Worm (Caenorhabditis elegans) whole organism, L3 larva: ENCODE results near the gene ceh-87.
A peak's percentile ranks its signal among the peaks of the same experiment; 100 is the strongest.
"Not testable (repeated sequence)": the region's sequence is repeated elsewhere in the genome, so short reads cannot be mapped to it uniquely, and the experiment has no call there.

Experiments
- R02D3.7 ChIP-seq: fragments of 150-350 bp; optimal IDR thresholded peaks from 2 replicates; lab custom pipeline; 2014; ENCODE audit warnings: missing biosample characterization, missing genetic modification characterization
- aly-2 ChIP-seq: fragments of 150-350 bp; optimal IDR thresholded peaks from 2 replicates; lab custom pipeline; 2014; ENCODE audit warnings: missing biosample characterization, missing genetic modification characterization
- ama-1 ChIP-seq: fragments of 150-350 bp; optimal IDR thresholded peaks from 2 replicates; lab custom pipeline; 2018
- ceh-16 ChIP-seq: sonication (generic microtip); optimal IDR thresholded peaks from 2 replicates; lab custom pipeline; 2017; ENCODE audit warnings: missing biosample characterization, missing genetic modification characterization
- ceh-28 ChIP-seq: fragments of 150-350 bp; optimal IDR thresholded peaks from 2 replicates; lab custom pipeline; 2014; ENCODE audit warnings: missing biosample characterization, missing genetic modification reagents, missing genetic modification characterization
- egl-27 ChIP-seq: sonication (generic microtip); optimal IDR thresholded peaks from 4 replicates; lab custom pipeline; 2017; ENCODE audit warnings: missing biosample characterization, missing genetic modification reagents, missing genetic modification characterization
- egl-5 ChIP-seq: fragments of 150-350 bp; optimal IDR thresholded peaks from 2 replicates; lab custom pipeline; 2017; ENCODE audit warnings: missing biosample characterization, missing genetic modification reagents, missing genetic modification characterization, inconsistent platforms
- elt-2 ChIP-seq: sonication (generic microtip); optimal IDR thresholded peaks from 2 replicates; lab custom pipeline; 2016; ENCODE audit warnings: missing genetic modification reagents, mild to moderate bottlenecking, missing genetic modification characterization, missing compliant biosample characterization
- fkh-10 ChIP-seq: sonication (generic microtip); optimal IDR thresholded peaks from 2 replicates; lab custom pipeline; 2017; ENCODE audit warnings: missing biosample characterization, missing genetic modification reagents, missing genetic modification characterization
- hmg-11 ChIP-seq: sonication (generic microtip); optimal IDR thresholded peaks from 2 replicates; lab custom pipeline; 2016; ENCODE audit warnings: missing genetic modification characterization, missing compliant biosample characterization
- lin-15B ChIP-seq: fragments of 150-350 bp; optimal IDR thresholded peaks from 2 replicates; lab custom pipeline; 2014; ENCODE audit warnings: missing biosample characterization, missing genetic modification characterization
- lin-39 ChIP-seq: fragments of 150-350 bp; optimal IDR thresholded peaks from 2 replicates; lab custom pipeline; 2018; ENCODE audit warnings: missing biosample characterization, missing genetic modification reagents, missing genetic modification characterization
- mdl-1 ChIP-seq: fragments of 150-350 bp; optimal IDR thresholded peaks from 2 replicates; lab custom pipeline; 2014; ENCODE audit warnings: missing biosample characterization, missing genetic modification characterization
- nfya-1 ChIP-seq: sonication (generic microtip); optimal IDR thresholded peaks from 2 replicates; lab custom pipeline; 2017; ENCODE audit warnings: missing genetic modification characterization, mild to moderate bottlenecking, missing compliant biosample characterization, antibody characterized with exemption, moderate library complexity; ENCODE audit not compliant: insufficient read depth
- nhr-12 ChIP-seq: fragments of 150-350 bp; optimal IDR thresholded peaks from 2 replicates; lab custom pipeline; 2014; ENCODE audit warnings: missing biosample characterization, missing genetic modification characterization
- nhr-237 ChIP-seq: fragments of 150-350 bp; optimal IDR thresholded peaks from 2 replicates; lab custom pipeline; 2014; ENCODE audit warnings: missing biosample characterization, missing genetic modification characterization
- nhr-25 ChIP-seq: sonication (generic microtip); optimal IDR thresholded peaks from 2 replicates; lab custom pipeline; 2017; ENCODE audit warnings: missing biosample characterization, missing genetic modification characterization
- nhr-28 ChIP-seq: fragments of 150-350 bp; optimal IDR thresholded peaks from 2 replicates; lab custom pipeline; 2014; ENCODE audit warnings: missing biosample characterization, missing genetic modification characterization
- nhr-76 ChIP-seq: fragments of 150-350 bp; sonication (generic microtip); optimal IDR thresholded peaks from 5 replicates; lab custom pipeline; 2014; ENCODE audit warnings: missing biosample characterization, missing genetic modification characterization
- nhr-77 ChIP-seq: fragments of 150-350 bp; optimal IDR thresholded peaks from 2 replicates; lab custom pipeline; 2014; ENCODE audit warnings: missing biosample characterization, missing genetic modification characterization
- pha-4 ChIP-seq: fragments of 150-350 bp; optimal IDR thresholded peaks from 2 replicates; lab custom pipeline; 2014; ENCODE audit warnings: missing biosample characterization, missing genetic modification reagents, missing genetic modification characterization
- pqm-1 ChIP-seq: fragments of 150-350 bp; optimal IDR thresholded peaks from 2 replicates; lab custom pipeline; 2017; ENCODE audit warnings: missing biosample characterization, missing genetic modification characterization, inconsistent platforms
- sea-2 ChIP-seq: fragments of 150-350 bp; sonication (generic microtip); optimal IDR thresholded peaks from 4 replicates; lab custom pipeline; 2014; ENCODE audit warnings: missing biosample characterization, missing genetic modification reagents, missing genetic modification characterization
- skn-1 ChIP-seq: fragments of 150-350 bp; optimal IDR thresholded peaks from 2 replicates; lab custom pipeline; 2014; ENCODE audit warnings: missing biosample characterization, missing genetic modification characterization
- snpc-4 ChIP-seq: fragments of 150-350 bp; optimal IDR thresholded peaks from 2 replicates; lab custom pipeline; 2014; ENCODE audit warnings: missing biosample characterization, missing genetic modification characterization
- tbx-2 ChIP-seq: sonication (generic microtip); optimal IDR thresholded peaks from 2 replicates; lab custom pipeline; 2016; ENCODE audit warnings: mild to moderate bottlenecking, missing genetic modification characterization, missing compliant biosample characterization
- unc-62 ChIP-seq: fragments of 150-350 bp; sonication (generic microtip); optimal IDR thresholded peaks from 4 replicates; lab custom pipeline; 2014; ENCODE audit warnings: missing biosample characterization, missing genetic modification reagents, missing genetic modification characterization
- zag-1 ChIP-seq: fragments of 150-350 bp; optimal IDR thresholded peaks from 2 replicates; lab custom pipeline; 2014; ENCODE audit warnings: missing biosample characterization, missing genetic modification characterization
- ztf-4 ChIP-seq: fragments of 150-350 bp; optimal IDR thresholded peaks from 2 replicates; lab custom pipeline; 2014; ENCODE audit warnings: missing biosample characterization, missing genetic modification characterization

Gene ceh-87

ce11 chrII:2677534-2678168 lies 6.5 kb downstream of the ceh-87 start, which contains the start of gene F22E5.17:
TSS of gene F22E5.17 (plus strand) at chrII:2678041.
- TF ChIP-seq elt-2 (tag; lab: Kevin White, UChicago) (peak; percentile 94), pqm-1 (tag; lab: Kevin White, UChicago) (peak; percentile 69), mdl-1 (tag; lab: Kevin White, UChicago) (no peak), skn-1 (tag; lab: Kevin White, UChicago) (peak; percentile 4)

ce11 chrII:2673534-2673933 lies 10.6 kb downstream of the ceh-87 start, which contains the start of the genes F22E5.20 and F22E5.1:
TSS of gene F22E5.20 (minus strand) at chrII:2673634.
TSS of gene F22E5.1 (plus strand) at chrII:2673775.
- not testable (repeated sequence) for TF ChIP-seq hmg-11, mdl-1, nhr-76 (tag; lab: Kevin White, UChicago)

DNA sequence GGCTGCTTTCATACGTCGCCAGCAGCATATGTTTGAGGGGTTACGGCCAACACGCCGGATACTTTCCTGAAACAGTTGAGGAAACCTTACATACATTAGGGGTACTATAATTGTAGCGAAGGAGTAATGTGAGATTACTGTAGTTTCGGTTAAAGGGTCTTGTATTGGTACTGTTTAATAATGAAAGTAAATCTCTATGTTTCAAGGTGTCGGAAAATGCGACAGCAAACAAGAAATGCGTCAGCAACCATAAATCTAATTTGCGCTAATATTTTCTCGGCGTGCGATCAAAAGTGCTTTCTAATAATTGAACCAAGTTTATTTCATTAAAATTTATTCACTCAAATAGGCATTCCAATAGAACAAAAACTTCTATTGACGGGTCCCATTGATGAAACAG lies 11.8 kb downstream of the ceh-87 start, which contains the start of gene sri-57:
Gene sri-57, minus strand, starts transcription at position 101 of the 400 bp plus-strand sequence.
- not testable (repeated sequence) for TF ChIP-seq egl-5 (tag; lab: Kevin White, UChicago); nfya-1; nhr-76 (tag; lab: Kevin White, UChicago)

DNA sequence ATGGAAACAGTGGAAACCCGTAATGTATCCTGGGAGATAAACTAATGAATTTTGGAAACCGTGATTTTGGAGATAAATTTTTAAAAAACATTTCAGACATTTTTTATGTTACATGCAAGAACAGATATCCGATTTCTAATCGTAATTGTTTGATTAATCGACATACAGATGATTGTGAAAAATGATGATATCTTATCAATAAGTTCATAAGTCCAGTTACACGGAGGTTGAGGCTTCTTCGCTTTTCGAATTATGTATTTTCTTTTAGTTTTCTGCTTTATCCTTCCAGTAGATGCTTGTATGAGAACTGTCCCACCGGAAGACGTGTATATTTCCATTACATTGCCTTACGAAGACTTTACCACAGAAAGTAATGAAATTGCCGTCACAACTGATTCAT lies 18.5 kb downstream of the ceh-87 start, which contains the start of gene F22E5.22:
Gene F22E5.22, plus strand, starts transcription at position 301 of the 400 bp plus-strand sequence.
- no peak for TF ChIP-seq pha-4
- TF ChIP-seq sea-2, result no peak
- no peak for TF ChIP-seq tbx-2
- TF ChIP-seq egl-27 (tag; lab: Kevin White, UChicago), result no peak
- TF ChIP-seq ama-1, result no peak
- no peak for TF ChIP-seq nhr-237 (tag; lab: Kevin White, UChicago)
- no peak for TF ChIP-seq ceh-16
- TF ChIP-seq ztf-4, result no peak
- TF ChIP-seq nhr-76 (tag; lab: Kevin White, UChicago), result no peak
- TF ChIP-seq zag-1 (tag; lab: Kevin White, UChicago), result no peak
- TF ChIP-seq R02D3.7 (tag; lab: Kevin White, UChicago), result no peak
- TF ChIP-seq aly-2 (tag; lab: Kevin White, UChicago), result no peak
- TF ChIP-seq nfya-1, result no peak
- no peak for TF ChIP-seq lin-15B (tag; lab: Kevin White, UChicago)

- not testable (repeated sequence) for TF ChIP-seq R02D3.7 (tag; lab: Kevin White, UChicago); fkh-10 (GFP tag; lab: Kevin White, UChicago); nhr-25
- TF ChIP-seq, all 47 proteins: peak for 0; not testable (repeated sequence) for 47
These were observed 19.0 kb downstream of the ceh-87 start, which contains the start of gene F22E5.2 for ce11 chrII:2665081-2665480. TSS of gene F22E5.2 (plus strand) at chrII:2665381.

ce11 chrII:2659364-2659763 lies 24.7 kb downstream of the ceh-87 start, which contains the start of gene gcy-21:
TSS of gene gcy-21 (plus strand) at chrII:2659664.
- TF ChIP-seq sea-2, result no peak
- TF ChIP-seq ceh-28, result no peak
- no peak for TF ChIP-seq pha-4
- TF ChIP-seq skn-1 (tag; lab: Kevin White, UChicago), result no peak
- no peak for TF ChIP-seq nhr-76 (tag; lab: Kevin White, UChicago)
- no peak for TF ChIP-seq snpc-4 (tag; lab: Kevin White, UChicago)
- TF ChIP-seq, all 47 proteins: peak for 0

DNA sequence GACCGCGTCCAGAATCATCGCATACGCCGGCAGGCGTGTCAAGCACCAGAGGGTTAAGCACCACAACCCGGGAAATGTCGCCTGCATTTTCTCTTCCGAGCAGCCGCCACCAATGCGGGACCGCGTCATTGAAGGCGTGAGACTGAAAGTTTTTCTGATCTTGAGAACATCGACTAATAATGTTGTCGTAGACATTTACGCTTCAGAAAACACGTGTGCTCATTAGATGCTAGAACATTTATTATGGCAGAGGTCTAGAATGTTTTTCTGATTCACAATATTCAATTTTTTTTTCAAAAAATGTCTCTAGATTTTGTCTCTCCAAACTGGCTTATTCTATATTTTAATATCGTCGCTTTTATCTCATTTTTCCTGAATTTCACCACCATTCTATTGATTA lies 27.5 kb downstream of the ceh-87 start, which contains the start of gene sri-47:
Gene sri-47, plus strand, starts transcription at position 301 of the 400 bp plus-strand sequence.
- no peak for TF ChIP-seq nhr-77
- no peak for TF ChIP-seq ceh-28

- TF ChIP-seq nhr-28 (tag; lab: Kevin White, UChicago) (no peak), nhr-25 (no peak), unc-62 (GFP tag; lab: Kevin White, UChicago) (no peak), nhr-12 (tag; lab: Kevin White, UChicago) (no peak), lin-39 (no peak)
- TF ChIP-seq, all 47 proteins: peak for 0
These were observed 34.6 kb downstream of the ceh-87 start, which contains the start of the genes F22E5.13 and F22E5.6 for ce11 chrII:2649539-2649938. TSS of gene F22E5.13 (minus strand) at chrII:2649639. TSS of gene F22E5.6 (plus strand) at chrII:2649835.
